Worm (Caenorhabditis elegans) whole organism, late embryonic: ENCODE measurements around the gene fat-7.

Experiments used
- ama-1 ChIP-seq: fragments of 150-350 bp; optimal IDR thresholded peaks from 2 replicates; lab custom pipeline; 2014
- nfya-1 ChIP-seq: sonication (generic microtip); optimal IDR thresholded peaks from 2 replicates; lab custom pipeline; 2017; ENCODE audit warnings: missing genetic modification characterization, mild to moderate bottlenecking, missing compliant biosample characterization, antibody characterized with exemption, moderate library complexity
- nhr-11 ChIP-seq: fragments of 150-350 bp; optimal IDR thresholded peaks from 2 replicates; lab custom pipeline; 2014; ENCODE audit warnings: missing biosample characterization, missing genetic modification characterization
- sdc-2 ChIP-seq: sonication (generic microtip); optimal IDR thresholded peaks from 2 replicates; lab custom pipeline; 2016; ENCODE audit warnings: missing genotype, missing genetic modification characterization, missing compliant biosample characterization
- syd-9 ChIP-seq: sonication (generic microtip); optimal IDR thresholded peaks from 2 replicates; lab custom pipeline; 2016; ENCODE audit warnings: mild to moderate bottlenecking, missing genetic modification characterization, moderate library complexity, missing compliant biosample characterization
- ztf-16 ChIP-seq: sonication (generic microtip); optimal IDR thresholded peaks from 2 replicates; lab custom pipeline; 2017; ENCODE audit warnings: missing genetic modification characterization, missing compliant biosample characterization

DNA sequence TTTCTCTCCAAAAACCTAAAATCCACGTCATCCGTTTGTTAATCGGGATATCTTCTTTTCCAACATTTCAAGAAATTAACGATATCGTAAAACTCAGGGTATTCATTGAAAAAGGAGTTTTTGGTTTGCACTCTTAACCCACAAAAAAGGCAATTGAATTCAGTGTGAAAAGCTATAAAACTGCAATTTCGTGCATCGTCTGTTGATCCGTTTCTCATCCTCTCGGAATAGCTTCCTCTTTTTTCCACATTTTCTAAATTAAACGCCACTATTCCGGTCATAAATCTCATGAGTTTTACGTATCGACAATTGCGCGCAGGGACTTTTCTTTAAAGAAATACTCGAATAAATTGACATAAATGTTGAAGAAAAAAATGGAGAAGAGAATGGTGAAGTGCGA lies 40.7 kb downstream of the fat-7 start:
- TF ChIP-seq sdc-2 (tag; lab: Kevin White, UChicago) (no peak), syd-9 (no peak), nhr-11 (tag; lab: Kevin White, UChicago) (no peak), ama-1 (lab: Kevin White, UChicago) (no peak), ztf-16 (tag; lab: Kevin White, UChicago) (no peak), nfya-1 (tag; lab: Kevin White, UChicago) (no peak)
